Worm (Caenorhabditis elegans) whole organism, L4/young adult: ENCODE data around the gene R52.6.

Source experiments
- dao-5 ChIP-seq: sonication (generic microtip); optimal IDR thresholded peaks from 2 replicates; lab custom pipeline; 2016; ENCODE audit warnings: missing genotype, missing genetic modification characterization, moderate library complexity, missing compliant biosample characterization
- him-1 ChIP-seq: sonication (generic microtip); optimal IDR thresholded peaks from 2 replicates; lab custom pipeline; 2016; ENCODE audit warnings: missing genotype, missing genetic modification reagents, missing genetic modification characterization, missing compliant biosample characterization

ce11 chrII:2122762-2123161, 9.9 kb upstream of the R52.6 start:
- TF ChIP-seq him-1 (tag; lab: Kevin White, UChicago) = no peak
- no peak for TF ChIP-seq dao-5
